Fruit fly (Drosophila melanogaster) Kc167 (cell line): ENCODE data around the gene Snx6.

Source experiments
- Myc ChIP-seq: fragments of >200 bp; optimal IDR thresholded peaks from 2 replicates; lab custom pipeline; 2017; ENCODE audit warnings: missing external identifiers
- h ChIP-seq: fragments of >200 bp; optimal IDR thresholded peaks from 3 replicates; lab custom pipeline; 2018; ENCODE audit warnings: missing external identifiers
- ttk ChIP-seq: sonication (Bioruptor generic); optimal IDR thresholded peaks from 2 replicates; lab custom pipeline; 2017; ENCODE audit warnings: missing external identifiers

dm6 chr2L:8239712-8240245 lies 19.2 kb upstream of the Snx6 start, which contains the start of gene Pvr:
- no peak for TF ChIP-seq Myc (lab: Kevin White, UChicago)
- TF ChIP-seq h (lab: Kevin White, UChicago), result no peak
- no peak for TF ChIP-seq ttk
